Fruit fly (Drosophila melanogaster): ENCODE measurements around the gene CG14402.

CG14402 gene

dm6 chr2L:20835501-20835900, 13.6 kb upstream of the CG14402 start, which contains the start of gene Oseg5:
Gene Oseg5 (minus strand): TSS chr2L:20835840.
- no peak for TF ChIP-seq noc (tag; optimal IDR thresholded peaks at IDR 0.05)

- no peak for TF ChIP-seq noc (tag; optimal IDR thresholded peaks at IDR 0.05)
Measured at dm6 chr2L:20837885-20838284, 11.2 kb upstream of the CG14402 start, which contains the start of gene Spn38F. Gene Spn38F (minus strand): TSS chr2L:20837985.

dm6 chr2L:20840006-20840405, 9.1 kb upstream of the CG14402 start:
- TF ChIP-seq noc (tag; optimal IDR thresholded peaks at IDR 0.05) = no peak

- TF ChIP-seq noc (tag; optimal IDR thresholded peaks at IDR 0.05) = no peak
Measured at dm6 chr2L:20840462-20841038, 8.6 kb upstream of the CG14402 start, which contains the start of gene CG31676. Gene CG31676 (plus strand): TSS chr2L:20840750.

dm6 chr2L:20844381-20844780, 4.7 kb upstream of the CG14402 start:
- TF ChIP-seq noc (tag; optimal IDR thresholded peaks at IDR 0.05) = no peak

- TF ChIP-seq noc (tag; optimal IDR thresholded peaks at IDR 0.05) = no peak
Measured at dm6 chr2L:20851592-20851991, 2.5 kb downstream of the CG14402 start.

dm6 chr2L:20852092-20852628, 3.1 kb downstream of the CG14402 start, which contains the start of gene twit:
Gene twit (plus strand): TSS chr2L:20852578.
- TF ChIP-seq noc (tag; optimal IDR thresholded peaks at IDR 0.05) = no peak

- no peak for TF ChIP-seq noc (tag; optimal IDR thresholded peaks at IDR 0.05)
Measured at dm6 chr2L:20857791-20858190, 8.7 kb downstream of the CG14402 start, which contains the start of gene CG14400. Gene CG14400 (minus strand): TSS chr2L:20857891.

- no peak for TF ChIP-seq noc (tag; optimal IDR thresholded peaks at IDR 0.05)
Measured at dm6 chr2L:20858371-20859340, 9.6 kb downstream of the CG14402 start, which contains the start of gene bero. Gene bero (plus strand): TSS chr2L:20858695.

dm6 chr2L:20864764-20865265, 15.7 kb downstream of the CG14402 start, which contains the start of gene CG9338:
Gene CG9338 (plus strand): TSS chr2L:20865215.
- TF ChIP-seq noc (tag; optimal IDR thresholded peaks at IDR 0.05) = peak; percentile 90

- TF ChIP-seq noc (tag; optimal IDR thresholded peaks at IDR 0.05) = no peak
Measured at dm6 chr2L:20867381-20867780, 18.3 kb downstream of the CG14402 start, which contains the start of gene CG31675. Gene CG31675 (plus strand): TSS chr2L:20867755.

dm6 chr2L:20868921-20869320, 19.8 kb downstream of the CG14402 start:
- TF ChIP-seq noc (tag; optimal IDR thresholded peaks at IDR 0.05) = no peak

- TF ChIP-seq noc (tag; optimal IDR thresholded peaks at IDR 0.05) = no peak
Measured at dm6 chr2L:20869804-20870295, 20.8 kb downstream of the CG14402 start, which contains the start of gene CG14401. Gene CG14401 (plus strand): TSS chr2L:20869854.

dm6 chr2L:20874514-20874913, 25.4 kb downstream of the CG14402 start:
- no peak for TF ChIP-seq noc (tag; optimal IDR thresholded peaks at IDR 0.05)

- no peak for TF ChIP-seq noc (tag; optimal IDR thresholded peaks at IDR 0.05)
Measured at dm6 chr2L:20878052-20878451, 29.0 kb downstream of the CG14402 start.

- no peak for TF ChIP-seq noc (tag; optimal IDR thresholded peaks at IDR 0.05)
Measured at dm6 chr2L:20878463-20878862, 29.4 kb downstream of the CG14402 start.
